Worm (Caenorhabditis elegans) whole organism, L4 larva: ENCODE measurements around the gene lhpp-1.

Experiments used
- Y48G9A.11 ChIP-seq: fragments of 200-800 bp; sonication (Bioruptor generic); IDR thresholded peaks from 2 replicates; pipeline ENCODE4 v1.3.6; 2022; ENCODE audit warnings: missing genetic modification reagents, missing genetic modification characterization, missing compliant biosample characterization
- mep-1 ChIP-seq: fragments of 150-350 bp; sonication (generic microtip); optimal IDR thresholded peaks from 3 replicates; lab custom pipeline; 2014; ENCODE audit warnings: missing biosample characterization, missing genetic modification characterization

- TF ChIP-seq mep-1 (no peak), Y48G9A.11 (no peak)
These were observed 41.3 kb upstream of the lhpp-1 start, which contains the start of gene C27A7.8 for ce11 chrV:12152857-12153256.
